Fruit fly (Drosophila melanogaster) whole organism, adult: ENCODE results near the gene Rbm13.

Experiments
- CG11617 ChIP-seq: fragments of 200-800 bp; sonication (Bioruptor generic); optimal IDR thresholded peaks from 2 replicates; lab custom pipeline; 2017; ENCODE audit warnings: mild to moderate bottlenecking, missing biosample characterization, missing genetic modification reagents, missing genetic modification characterization
- CG12768 ChIP-seq: fragments of 200-800 bp; sonication (Bioruptor generic); optimal IDR thresholded peaks from 2 replicates; lab custom pipeline; 2017; ENCODE audit warnings: missing biosample characterization, missing genetic modification characterization, mild to moderate bottlenecking, moderate library complexity, missing genetic modification reagents
- CG14711 ChIP-seq: fragments of 200-800 bp; sonication (Bioruptor generic); optimal IDR thresholded peaks from 2 replicates; lab custom pipeline; 2018; ENCODE audit warnings: missing biosample characterization, mild to moderate bottlenecking, missing genetic modification characterization, moderate library complexity
- CG1620 ChIP-seq: fragments of 200-800 bp; sonication (Bioruptor generic); optimal IDR thresholded peaks from 2 replicates; lab custom pipeline; 2016; ENCODE audit warnings: missing biosample characterization, missing genetic modification characterization
- CG33017 ChIP-seq: fragments of 200-800 bp; sonication (Bioruptor generic); optimal IDR thresholded peaks from 2 replicates; lab custom pipeline; 2018; ENCODE audit warnings: missing biosample characterization, mild to moderate bottlenecking, missing genetic modification characterization, moderate library complexity
- CG5204 ChIP-seq: fragments of 200-800 bp; sonication (Bioruptor generic); optimal IDR thresholded peaks from 2 replicates; lab custom pipeline; 2016; ENCODE audit warnings: missing biosample characterization, missing genetic modification characterization
- CG7045 ChIP-seq: fragments of 200-800 bp; sonication (Bioruptor generic); optimal IDR thresholded peaks from 2 replicates; lab custom pipeline; 2017; ENCODE audit warnings: missing biosample characterization, mild to moderate bottlenecking, missing genetic modification characterization
- CG7101 ChIP-seq: fragments of 200-800 bp; sonication (Bioruptor generic); optimal IDR thresholded peaks from 2 replicates; lab custom pipeline; 2018; ENCODE audit warnings: missing biosample characterization, mild to moderate bottlenecking, missing genetic modification characterization, moderate library complexity
- Clk ChIP-seq: fragments of 200-800 bp; sonication (Bioruptor generic); optimal IDR thresholded peaks from 2 replicates; lab custom pipeline; 2017; ENCODE audit warnings: missing biosample characterization, missing genetic modification characterization
- Crg-1 ChIP-seq: fragments of 200-800 bp; sonication (Bioruptor generic); optimal IDR thresholded peaks from 2 replicates; lab custom pipeline; 2016; ENCODE audit warnings: missing biosample characterization, missing genetic modification characterization
- Hr96 ChIP-seq: fragments of 200-800 bp; sonication (Bioruptor generic); optimal IDR thresholded peaks from 2 replicates; lab custom pipeline; 2016; ENCODE audit warnings: missing biosample characterization, missing genetic modification characterization
- Mnt ChIP-seq: fragments of 200-800 bp; sonication (Bioruptor generic); optimal IDR thresholded peaks from 2 replicates; lab custom pipeline; 2016; ENCODE audit warnings: missing biosample characterization, mild to moderate bottlenecking, missing genetic modification characterization
- bab1 ChIP-seq: fragments of 200-800 bp; sonication (Bioruptor generic); optimal IDR thresholded peaks from 3 replicates; lab custom pipeline; 2019; ENCODE audit warnings: missing biosample characterization, mild to moderate bottlenecking, missing genetic modification characterization, moderate library complexity
- cic ChIP-seq: fragments of 200-800 bp; sonication (Bioruptor generic); optimal IDR thresholded peaks from 2 replicates; lab custom pipeline; 2017; ENCODE audit warnings: missing biosample characterization, mild to moderate bottlenecking, missing genetic modification characterization, moderate library complexity
- cnc ChIP-seq, 2 experiments: fragments of >200 bp; optimal IDR thresholded peaks; 2 replicates each; lab custom pipeline; 2017
- kay ChIP-seq: fragments of 200-800 bp; sonication (Bioruptor generic); peaks from one replicate; lab custom pipeline; 2016; ENCODE audit warnings: missing biosample characterization, missing genetic modification characterization, borderline replicate concordance
- ovo ChIP-seq: fragments of 200-800 bp; sonication (Bioruptor generic); optimal IDR thresholded peaks from 2 replicates; lab custom pipeline; 2016; ENCODE audit warnings: missing biosample characterization, missing genetic modification characterization
- pad ChIP-seq: fragments of 200-800 bp; sonication (Bioruptor generic); optimal IDR thresholded peaks from 3 replicates; lab custom pipeline; 2017; ENCODE audit warnings: missing biosample characterization, missing genetic modification characterization, mild to moderate bottlenecking, moderate library complexity, missing genetic modification reagents
- tj ChIP-seq: fragments of 200-800 bp; sonication (Bioruptor generic); optimal IDR thresholded peaks from 3 replicates; lab custom pipeline; 2017; ENCODE audit warnings: missing biosample characterization, mild to moderate bottlenecking, missing genetic modification characterization, moderate library complexity
- toe ChIP-seq: fragments of 200-800 bp; sonication (Bioruptor generic); optimal IDR thresholded peaks from 2 replicates; lab custom pipeline; 2016; ENCODE audit warnings: missing biosample characterization, missing genetic modification characterization

Rbm13 gene

dm6 chrX:8891565-8892276, 9.8 kb upstream of the Rbm13 start:
- TF ChIP-seq toe (GFP tag; lab: Kevin White, UChicago) (no peak), tj (peak; percentile 88), ovo (peak; percentile 82), Crg-1 (GFP tag; lab: Kevin White, UChicago) (peak; percentile 40), CG11617 (GFP tag; lab: Kevin White, UChicago) (peak; percentile 37), bab1 (peak; percentile 49), CG5204 (GFP tag; lab: Kevin White, UChicago) (peak; percentile 33), Mnt (GFP tag; lab: Kevin White, UChicago) (peak; percentile 52), CG14711 (tag; lab: Kevin White, UChicago) (peak; percentile 42), pad (GFP tag; lab: Kevin White, UChicago) (no peak)

DNA sequence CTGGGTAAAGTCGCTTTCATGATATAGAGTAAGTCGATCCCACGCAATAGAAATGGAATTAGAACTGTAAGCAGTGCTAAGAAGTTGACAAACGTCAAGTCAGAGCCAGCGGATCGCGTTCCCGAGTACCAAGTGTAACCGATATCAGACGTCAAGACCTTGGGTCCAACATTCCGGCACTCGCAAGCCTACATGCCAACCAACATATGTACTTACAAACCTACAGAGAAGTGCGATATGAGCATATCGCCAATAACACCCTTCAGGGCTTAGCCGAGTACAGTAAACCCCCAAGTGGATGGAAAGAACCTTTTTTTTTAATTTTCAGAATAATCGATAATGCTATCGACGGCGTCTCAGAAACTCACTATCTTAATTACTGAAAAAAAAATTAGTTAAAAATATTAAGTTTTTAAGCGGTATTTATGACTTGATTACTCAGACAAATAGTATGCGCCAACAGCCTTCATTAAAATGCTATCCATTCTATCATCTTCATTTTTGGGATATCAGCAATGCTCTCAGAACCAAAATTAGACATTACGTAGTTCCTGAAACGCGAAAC, 9.0 kb upstream of the Rbm13 start:
- TF ChIP-seq pad (GFP tag; lab: Kevin White, UChicago), result no peak
- peak; percentile 76 for TF ChIP-seq bab1
- peak; percentile 19 for TF ChIP-seq tj
- peak; percentile 7 for TF ChIP-seq CG14711 (tag; lab: Kevin White, UChicago)
- no peak for TF ChIP-seq cnc (optimal IDR thresholded peaks at IDR 0.05; lab: Kevin White, UChicago)
- peak; percentile 53 for TF ChIP-seq CG7101 (tag; lab: Kevin White, UChicago)
- TF ChIP-seq cic (GFP tag; lab: Kevin White, UChicago), result no peak
- TF ChIP-seq CG5204 (GFP tag; lab: Kevin White, UChicago), result peak; percentile 10

- TF ChIP-seq pad (GFP tag; lab: Kevin White, UChicago) (no peak), CG33017 (tag; lab: Kevin White, UChicago) (no peak), CG12768 (GFP tag; lab: Kevin White, UChicago) (no peak), CG14711 (tag; lab: Kevin White, UChicago) (no peak), CG7101 (tag; lab: Kevin White, UChicago) (no peak), Clk (GFP tag; lab: Kevin White, UChicago) (no peak), tj (no peak)
These were observed 8.1 kb upstream of the Rbm13 start for dm6 chrX:8893378-8893912.

dm6 chrX:8894315-8895017, 7.0 kb upstream of the Rbm13 start:
- TF ChIP-seq tj, result no peak
- peak; percentile 96 for TF ChIP-seq CG14711 (tag; lab: Kevin White, UChicago)
- peak; percentile 21 for TF ChIP-seq CG1620
- peak; percentile 16 for TF ChIP-seq CG5204 (GFP tag; lab: Kevin White, UChicago)
- TF ChIP-seq cnc (optimal IDR thresholded peaks at IDR 0.05; lab: Kevin White, UChicago), result no peak
- TF ChIP-seq toe (GFP tag; lab: Kevin White, UChicago), result peak; percentile 38
- peak; percentile 71 for TF ChIP-seq CG33017 (tag; lab: Kevin White, UChicago)
- peak; percentile 32 for TF ChIP-seq pad (GFP tag; lab: Kevin White, UChicago)
- no peak for TF ChIP-seq ovo
- TF ChIP-seq Crg-1 (GFP tag; lab: Kevin White, UChicago), result peak; percentile 42
- TF ChIP-seq Mnt (GFP tag; lab: Kevin White, UChicago), result peak; percentile 15
- TF ChIP-seq cic (GFP tag; lab: Kevin White, UChicago), result no peak
- peak; percentile 96 for TF ChIP-seq kay (GFP tag; lab: Kevin White, UChicago)
- TF ChIP-seq Hr96 (GFP tag; lab: Kevin White, UChicago), result no peak
- peak; percentile 76 for TF ChIP-seq CG7101 (tag; lab: Kevin White, UChicago)
- no peak for TF ChIP-seq CG12768 (GFP tag; lab: Kevin White, UChicago)
- TF ChIP-seq CG11617 (GFP tag; lab: Kevin White, UChicago), result peak; percentile 60
- TF ChIP-seq CG7045, result peak; percentile 38
- TF ChIP-seq Clk (GFP tag; lab: Kevin White, UChicago), result peak; percentile 28
- TF ChIP-seq bab1, result peak; percentile 87

DNA sequence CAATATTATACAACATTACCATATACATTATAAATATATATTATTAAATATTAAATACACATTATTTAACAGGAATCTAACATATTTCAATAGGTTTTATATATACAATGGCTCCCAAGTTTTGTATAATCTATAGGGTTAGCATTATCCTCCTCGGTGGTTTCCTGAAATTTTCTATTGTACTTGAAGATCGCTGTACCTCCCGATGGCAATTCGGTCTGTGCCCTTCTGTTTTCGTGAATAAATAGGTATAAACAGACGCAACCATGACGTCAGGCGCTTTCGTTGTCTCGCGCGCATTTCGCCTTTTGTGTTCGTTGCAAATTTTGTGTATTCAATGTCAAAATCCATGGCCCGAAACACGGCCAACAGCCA, 6.5 kb upstream of the Rbm13 start:
- TF ChIP-seq tj (peak; percentile 76), CG7101 (tag; lab: Kevin White, UChicago) (peak; percentile 80), Mnt (GFP tag; lab: Kevin White, UChicago) (no peak), CG5204 (GFP tag; lab: Kevin White, UChicago) (no peak), CG14711 (tag; lab: Kevin White, UChicago) (peak; percentile 71), CG11617 (GFP tag; lab: Kevin White, UChicago) (peak; percentile 34), CG7045 (peak; percentile 23), bab1 (peak; percentile 66), Clk (GFP tag; lab: Kevin White, UChicago) (no peak), cic (GFP tag; lab: Kevin White, UChicago) (no peak)

DNA sequence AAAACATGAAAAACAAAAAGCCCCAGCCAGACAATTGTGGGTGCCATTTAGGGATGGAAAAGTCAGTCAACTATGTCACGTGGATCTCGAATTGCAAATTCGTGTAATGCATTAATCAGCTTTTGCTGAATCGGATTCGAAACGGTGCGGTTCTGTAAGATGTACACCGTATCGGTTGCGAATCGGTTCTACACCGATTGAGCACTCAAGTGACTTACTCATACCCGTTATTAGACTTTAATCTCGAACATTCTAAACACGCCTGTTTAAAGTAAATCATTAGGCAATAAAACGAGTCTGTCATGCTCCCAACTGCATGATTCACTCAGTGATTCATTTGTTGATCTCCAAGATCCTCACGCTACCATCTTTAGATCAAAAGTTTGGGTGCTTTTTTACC, 6.1 kb upstream of the Rbm13 start:
- TF ChIP-seq CG7101 (tag; lab: Kevin White, UChicago), result no peak
- TF ChIP-seq kay (GFP tag; lab: Kevin White, UChicago), result peak; percentile 49
- TF ChIP-seq tj, result peak; percentile 21
